Worm (Caenorhabditis elegans) whole organism, young adult: ENCODE results near the gene gur-5.

Source experiments
- B0019.2 ChIP-seq: fragments of 200-800 bp; sonication (Bioruptor generic); conservative IDR thresholded peaks from 2 replicates; pipeline ENCODE4 v1.3.6; 2022; ENCODE audit warnings: missing genetic modification reagents, missing genetic modification characterization, missing compliant biosample characterization
- C17E4.6 ChIP-seq: fragments of 200-800 bp; sonication (Bioruptor generic); IDR thresholded peaks from 2 replicates; pipeline ENCODE4 v1.3.6; 2022; ENCODE audit warnings: missing genetic modification reagents, missing genetic modification characterization, missing compliant biosample characterization
- F22D6.2 ChIP-seq: sonication (generic microtip); optimal IDR thresholded peaks from 2 replicates; lab custom pipeline; 2016; ENCODE audit warnings: mild to moderate bottlenecking, missing genetic modification characterization, missing compliant biosample characterization
- F23B12.7 ChIP-seq: sonication (generic microtip); optimal IDR thresholded peaks from 2 replicates; lab custom pipeline; 2017; ENCODE audit warnings: missing genetic modification characterization, mild to moderate bottlenecking, missing compliant biosample characterization, antibody characterized with exemption, moderate library complexity; ENCODE audit not compliant: insufficient read depth
- ama-1 ChIP-seq, 3 experiments: fragments of 150-350 bp in 1 of 3; sonication (generic microtip) in 2 of 3; optimal IDR thresholded peaks; 2 replicates each; lab custom pipeline; 2014 to 2018; ENCODE audit warnings: missing biosample characterization in 2 of 3, missing genetic modification characterization in 2 of 3, missing genetic modification reagents in 2 of 3
- athp-1 ChIP-seq: sonication (generic microtip); optimal IDR thresholded peaks from 2 replicates; lab custom pipeline; 2017; ENCODE audit warnings: mild to moderate bottlenecking, missing genetic modification characterization, missing compliant biosample characterization
- bed-1 ChIP-seq: fragments of 200-800 bp; sonication (Bioruptor generic); IDR thresholded peaks from 2 replicates; pipeline ENCODE4 v1.3.6; 2022; ENCODE audit warnings: missing genetic modification reagents, missing genetic modification characterization, missing compliant biosample characterization
- cebp-1 ChIP-seq, 2 experiments: fragments of 200-800 bp in 1 of 2; sonication (Bioruptor generic) in 1 of 2; sonication (generic microtip) in 1 of 2; IDR thresholded peaks in 1 of 2; optimal IDR thresholded peaks in 1 of 2; 2 replicates each; pipeline versions ENCODE4 v1.3.6 to Lab custom; 2017 to 2022; ENCODE audit warnings: missing compliant biosample characterization in 2 of 2, missing genetic modification characterization in 2 of 2, mild to moderate bottlenecking in 1 of 2, missing genetic modification reagents in 1 of 2, moderate library complexity in 1 of 2
- ceh-40 ChIP-seq: fragments of 200-800 bp; sonication (Bioruptor generic); IDR thresholded peaks from 2 replicates; pipeline ENCODE4 v1.3.6; 2022; ENCODE audit warnings: missing genetic modification characterization, missing compliant biosample characterization
- efl-1 ChIP-seq: fragments of 150-350 bp; optimal IDR thresholded peaks from 2 replicates; lab custom pipeline; 2014; ENCODE audit warnings: missing biosample characterization, missing genetic modification reagents, missing genetic modification characterization
- egrh-3 ChIP-seq: fragments of 200-800 bp; sonication (Bioruptor generic); IDR thresholded peaks from 2 replicates; pipeline ENCODE4 v1.3.6; 2022; ENCODE audit warnings: missing genetic modification reagents, missing genetic modification characterization, missing compliant biosample characterization
- ekl-4 ChIP-seq: fragments of 200-800 bp; sonication (Bioruptor generic); IDR thresholded peaks from 2 replicates; pipeline ENCODE4 v1.3.6; 2022; ENCODE audit warnings: missing genetic modification reagents, missing genetic modification characterization, missing compliant biosample characterization
- ets-4 ChIP-seq: fragments of 200-800 bp; sonication (Bioruptor generic); optimal IDR thresholded peaks from 2 replicates; lab custom pipeline; 2018; ENCODE audit warnings: mild to moderate bottlenecking, missing genetic modification characterization, missing compliant biosample characterization
- hrde-1 ChIP-seq: sonication (generic microtip); optimal IDR thresholded peaks from 2 replicates; lab custom pipeline; 2016; ENCODE audit warnings: missing genetic modification characterization, mild to moderate bottlenecking, missing compliant biosample characterization, moderate library complexity, missing genotype, missing genetic modification reagents, borderline replicate concordance
- lin-40 ChIP-seq: sonication (generic microtip); optimal IDR thresholded peaks from 2 replicates; lab custom pipeline; 2016; ENCODE audit warnings: missing genetic modification characterization, mild to moderate bottlenecking, missing compliant biosample characterization, missing genotype, missing genetic modification reagents
- lin-54 ChIP-seq: fragments of 200-800 bp; sonication (Bioruptor generic); optimal IDR thresholded peaks from 2 replicates; lab custom pipeline; 2018; ENCODE audit warnings: mild to moderate bottlenecking, missing genetic modification characterization, missing compliant biosample characterization
- lsl-1 ChIP-seq: fragments of 200-800 bp; sonication (Bioruptor generic); optimal IDR thresholded peaks from 2 replicates; lab custom pipeline; 2018; ENCODE audit warnings: mild to moderate bottlenecking, missing genetic modification characterization, moderate library complexity, missing compliant biosample characterization
- nfya-1 ChIP-seq: sonication (generic microtip); optimal IDR thresholded peaks from 2 replicates; lab custom pipeline; 2017; ENCODE audit warnings: antibody characterized with exemption, missing compliant biosample characterization, missing genetic modification characterization, borderline replicate concordance; ENCODE audit not compliant: insufficient read depth
- nhr-120 ChIP-seq: fragments of 200-800 bp; sonication (Bioruptor generic); IDR thresholded peaks from 2 replicates; pipeline ENCODE4 v1.3.6; 2022; ENCODE audit warnings: missing genetic modification characterization, missing compliant biosample characterization
- pha-4 ChIP-seq: fragments of 150-350 bp; sonication (generic microtip); optimal IDR thresholded peaks from 2 replicates; lab custom pipeline; 2014; ENCODE audit warnings: missing biosample characterization, missing genetic modification reagents, missing genetic modification characterization
- rpc-1 ChIP-seq, 2 experiments: fragments of 150-350 bp in 1 of 2; sonication (generic microtip) in 1 of 2; optimal IDR thresholded peaks; 2 replicates each; lab custom pipeline; 2014 to 2018; ENCODE audit warnings: missing biosample characterization in 1 of 2, missing genetic modification characterization in 1 of 2, missing genetic modification reagents in 1 of 2, missing genotype in 1 of 2
- snpc-1.3 ChIP-seq: sonication (generic microtip); optimal IDR thresholded peaks from 2 replicates; lab custom pipeline; 2017; ENCODE audit warnings: missing genetic modification characterization, mild to moderate bottlenecking, missing compliant biosample characterization, antibody characterized with exemption, moderate library complexity, missing genotype, missing genetic modification reagents; ENCODE audit not compliant: insufficient read depth
- sptf-2 ChIP-seq: fragments of 200-800 bp; sonication (Bioruptor generic); optimal IDR thresholded peaks from 2 replicates; lab custom pipeline; 2018; ENCODE audit warnings: mild to moderate bottlenecking, missing genetic modification characterization, missing compliant biosample characterization
- zfh-2 ChIP-seq: fragments of 200-800 bp; sonication (Bioruptor generic); conservative IDR thresholded peaks from 2 replicates; pipeline ENCODE4 v1.3.6; 2022; ENCODE audit warnings: missing genetic modification reagents, missing genetic modification characterization, missing compliant biosample characterization
- zim-3 ChIP-seq: sonication (generic microtip); optimal IDR thresholded peaks from 2 replicates; lab custom pipeline; 2017; ENCODE audit warnings: mild to moderate bottlenecking, missing genetic modification characterization, moderate library complexity, missing compliant biosample characterization
- ztf-18 ChIP-seq: sonication (generic microtip); optimal IDR thresholded peaks from 2 replicates; lab custom pipeline; 2016; ENCODE audit warnings: missing genotype, mild to moderate bottlenecking, missing genetic modification characterization, missing compliant biosample characterization
- ztf-22 ChIP-seq: fragments of 200-800 bp; sonication (Bioruptor generic); optimal IDR thresholded peaks from 2 replicates; lab custom pipeline; 2018; ENCODE audit warnings: mild to moderate bottlenecking, missing genetic modification characterization, moderate library complexity, missing compliant biosample characterization
- ztf-26 ChIP-seq: sonication (generic microtip); optimal IDR thresholded peaks from 2 replicates; lab custom pipeline; 2017; ENCODE audit warnings: missing genetic modification characterization, missing compliant biosample characterization

gur-5 gene

ce11 chrII:5238366-5238765 lies 46.8 kb upstream of the gur-5 start, which contains the start of gene pho-4:
TSS of gene pho-4 (minus strand) at chrII:5238466.
- no peak for TF ChIP-seq ztf-18
- TF ChIP-seq efl-1 (GFP tag; lab: Kevin White, UChicago): no peak
- TF ChIP-seq F22D6.2 (tag; lab: Kevin White, UChicago): no peak
- no peak for TF ChIP-seq rpc-1 (optimal IDR thresholded peaks at IDR 0.05; lab: Kevin White, UChicago)
- TF ChIP-seq rpc-1 (tag; optimal IDR thresholded peaks at IDR 0.05; lab: Kevin White, UChicago): no peak
- TF ChIP-seq lin-40 (tag; lab: Kevin White, UChicago): no peak
- no peak for TF ChIP-seq nhr-120 (GFP tag; lab: Robert Waterston, UW)
- no peak for TF ChIP-seq egrh-3 (GFP tag; lab: Robert Waterston, UW)
- no peak for TF ChIP-seq sptf-2
- TF ChIP-seq zfh-2 (GFP tag; lab: Robert Waterston, UW): no peak
- TF ChIP-seq B0019.2 (GFP tag; lab: Robert Waterston, UW): no peak

ce11 chrII:5241560-5241959 lies 43.6 kb upstream of the gur-5 start, which contains the start of gene T16D1.1:
TSS of gene T16D1.1 (minus strand) at chrII:5241660.
- no peak for TF ChIP-seq athp-1 (tag; lab: Kevin White, UChicago)
- no peak for TF ChIP-seq ets-4 (GFP tag; lab: Kevin White, UChicago)
- TF ChIP-seq bed-1: no peak
- TF ChIP-seq nfya-1 (tag; lab: Kevin White, UChicago): no peak
- no peak for TF ChIP-seq lin-40 (tag; lab: Kevin White, UChicago)
- TF ChIP-seq zfh-2 (GFP tag; lab: Robert Waterston, UW): no peak

ce11 chrII:5246791-5247361 lies 38.3 kb upstream of the gur-5 start, which contains the start of gene ptr-6:
TSS of gene ptr-6 (minus strand) at chrII:5246837.
- no peak for TF ChIP-seq C17E4.6 (GFP tag; lab: Robert Waterston, UW)

- TF ChIP-seq zfh-2 (GFP tag; lab: Robert Waterston, UW) (no peak), pha-4 (tag; lab: Kevin White, UChicago) (no peak), zim-3 (tag; lab: Kevin White, UChicago) (no peak), ama-1 (optimal IDR thresholded peaks at IDR 0.05; lab: Kevin White, UChicago) (no peak), ama-1 (GFP tag; optimal IDR thresholded peaks at IDR 0.05; lab: Kevin White, UChicago) (no peak)
Observed at ce11 chrII:5255435-5255834, 29.7 kb upstream of the gur-5 start, which contains the start of gene frpr-4. TSS of gene frpr-4 (minus strand) at chrII:5255535.

ce11 chrII:5264650-5265049 lies 20.5 kb upstream of the gur-5 start:
- TF ChIP-seq F23B12.7 (tag; lab: Kevin White, UChicago) (no peak), nfya-1 (tag; lab: Kevin White, UChicago) (no peak), ekl-4 (GFP tag; lab: Robert Waterston, UW) (no peak), lsl-1 (GFP tag; lab: Kevin White, UChicago) (no peak), hrde-1 (tag; lab: Kevin White, UChicago) (no peak), ceh-40 (GFP tag; lab: Robert Waterston, UW) (no peak), cebp-1 (GFP tag; IDR thresholded peaks at IDR 0.05; lab: Robert Waterston, UW) (no peak), cebp-1 (tag; optimal IDR thresholded peaks at IDR 0.05; lab: Kevin White, UChicago) (no peak)

- TF ChIP-seq ztf-26 (tag; lab: Kevin White, UChicago) (no peak), hrde-1 (tag; lab: Kevin White, UChicago) (no peak), zim-3 (tag; lab: Kevin White, UChicago) (no peak), lin-54 (GFP tag; lab: Kevin White, UChicago) (no peak), snpc-1.3 (tag; lab: Kevin White, UChicago) (no peak), ztf-22 (GFP tag; lab: Kevin White, UChicago) (no peak)
Observed at ce11 chrII:5268977-5269376, 16.2 kb upstream of the gur-5 start.
